Worm (Caenorhabditis elegans) whole organism, L3 larva: ENCODE data around the gene pigc-1.
A peak's percentile ranks its signal among the peaks of the same experiment; 100 is the strongest.

Experiments used
- R02D3.7 ChIP-seq: fragments of 150-350 bp; optimal IDR thresholded peaks from 2 replicates; lab custom pipeline; 2014; ENCODE audit warnings: missing biosample characterization, missing genetic modification characterization
- ZK546.5 ChIP-seq: sonication (generic microtip); optimal IDR thresholded peaks from 2 replicates; lab custom pipeline; 2017; ENCODE audit warnings: missing biosample characterization, missing genetic modification characterization
- ama-1 ChIP-seq: fragments of 150-350 bp; optimal IDR thresholded peaks from 2 replicates; lab custom pipeline; 2018
- ceh-16 ChIP-seq: sonication (generic microtip); optimal IDR thresholded peaks from 2 replicates; lab custom pipeline; 2017; ENCODE audit warnings: missing biosample characterization, missing genetic modification characterization
- ceh-28 ChIP-seq: fragments of 150-350 bp; optimal IDR thresholded peaks from 2 replicates; lab custom pipeline; 2014; ENCODE audit warnings: missing biosample characterization, missing genetic modification reagents, missing genetic modification characterization
- ceh-9 ChIP-seq: sonication (generic microtip); optimal IDR thresholded peaks from 2 replicates; lab custom pipeline; 2018; ENCODE audit warnings: missing biosample characterization, missing genetic modification characterization
- daf-12 ChIP-seq: fragments of 150-350 bp; optimal IDR thresholded peaks from 2 replicates; lab custom pipeline; 2014; ENCODE audit warnings: missing biosample characterization, missing genetic modification reagents, missing genetic modification characterization
- egl-27 ChIP-seq: sonication (generic microtip); optimal IDR thresholded peaks from 4 replicates; lab custom pipeline; 2017; ENCODE audit warnings: missing biosample characterization, missing genetic modification reagents, missing genetic modification characterization
- elt-1 ChIP-seq: fragments of 150-350 bp; optimal IDR thresholded peaks from 2 replicates; lab custom pipeline; 2014; ENCODE audit warnings: missing biosample characterization, missing genetic modification characterization
- elt-2 ChIP-seq: sonication (generic microtip); optimal IDR thresholded peaks from 2 replicates; lab custom pipeline; 2016; ENCODE audit warnings: missing genetic modification reagents, mild to moderate bottlenecking, missing genetic modification characterization, missing compliant biosample characterization
- elt-3 ChIP-seq, 3 experiments: fragments of 150-350 bp in 1 of 3; sonication (generic microtip) in 2 of 3; optimal IDR thresholded peaks; 2 replicates in 2 of 3; 4 replicates in 1 of 3; lab custom pipeline; 2014 to 2017; ENCODE audit warnings: missing biosample characterization in 3 of 3, missing genetic modification characterization in 3 of 3
- eor-1 ChIP-seq, 2 experiments: fragments of 150-350 bp; optimal IDR thresholded peaks; 2 replicates each; lab custom pipeline; 2014 to 2018; ENCODE audit warnings: missing biosample characterization in 2 of 2, missing genetic modification characterization in 2 of 2
- fkh-2 ChIP-seq: fragments of 150-350 bp; optimal IDR thresholded peaks from 2 replicates; lab custom pipeline; 2014; ENCODE audit warnings: missing biosample characterization, missing genetic modification reagents, missing genetic modification characterization
- hmg-11 ChIP-seq: sonication (generic microtip); optimal IDR thresholded peaks from 2 replicates; lab custom pipeline; 2016; ENCODE audit warnings: missing genetic modification characterization, missing compliant biosample characterization
- jun-1 ChIP-seq: fragments of 150-350 bp; optimal IDR thresholded peaks from 2 replicates; lab custom pipeline; 2014; ENCODE audit warnings: missing biosample characterization, missing genetic modification reagents, missing genetic modification characterization
- lin-15B ChIP-seq: fragments of 150-350 bp; optimal IDR thresholded peaks from 2 replicates; lab custom pipeline; 2014; ENCODE audit warnings: missing biosample characterization, missing genetic modification characterization
- lin-39 ChIP-seq: fragments of 150-350 bp; optimal IDR thresholded peaks from 2 replicates; lab custom pipeline; 2018; ENCODE audit warnings: missing biosample characterization, missing genetic modification reagents, missing genetic modification characterization
- nfya-1 ChIP-seq: sonication (generic microtip); optimal IDR thresholded peaks from 2 replicates; lab custom pipeline; 2017; ENCODE audit warnings: missing genetic modification characterization, mild to moderate bottlenecking, missing compliant biosample characterization, antibody characterized with exemption, moderate library complexity; ENCODE audit not compliant: insufficient read depth
- nhr-11 ChIP-seq: fragments of 150-350 bp; optimal IDR thresholded peaks from 2 replicates; lab custom pipeline; 2014; ENCODE audit warnings: missing biosample characterization, missing genetic modification characterization
- nhr-23 ChIP-seq: fragments of 150-350 bp; optimal IDR thresholded peaks from 2 replicates; lab custom pipeline; 2014; ENCODE audit warnings: missing biosample characterization, missing genetic modification reagents, missing genetic modification characterization
- nhr-25 ChIP-seq: sonication (generic microtip); optimal IDR thresholded peaks from 2 replicates; lab custom pipeline; 2017; ENCODE audit warnings: missing biosample characterization, missing genetic modification characterization
- nhr-28 ChIP-seq: fragments of 150-350 bp; optimal IDR thresholded peaks from 2 replicates; lab custom pipeline; 2014; ENCODE audit warnings: missing biosample characterization, missing genetic modification characterization
- nhr-43 ChIP-seq: sonication (generic microtip); optimal IDR thresholded peaks from 2 replicates; lab custom pipeline; 2016; ENCODE audit warnings: mild to moderate bottlenecking, missing genetic modification characterization, missing compliant biosample characterization; ENCODE audit not compliant: poor library complexity, severe bottlenecking
- nhr-76 ChIP-seq: fragments of 150-350 bp; sonication (generic microtip); optimal IDR thresholded peaks from 5 replicates; lab custom pipeline; 2014; ENCODE audit warnings: missing biosample characterization, missing genetic modification characterization
- nhr-77 ChIP-seq: fragments of 150-350 bp; optimal IDR thresholded peaks from 2 replicates; lab custom pipeline; 2014; ENCODE audit warnings: missing biosample characterization, missing genetic modification characterization
- pha-4 ChIP-seq: fragments of 150-350 bp; optimal IDR thresholded peaks from 2 replicates; lab custom pipeline; 2014; ENCODE audit warnings: missing biosample characterization, missing genetic modification reagents, missing genetic modification characterization
- pqm-1 ChIP-seq: fragments of 150-350 bp; optimal IDR thresholded peaks from 2 replicates; lab custom pipeline; 2017; ENCODE audit warnings: missing biosample characterization, missing genetic modification characterization, inconsistent platforms
- sea-2 ChIP-seq: fragments of 150-350 bp; sonication (generic microtip); optimal IDR thresholded peaks from 4 replicates; lab custom pipeline; 2014; ENCODE audit warnings: missing biosample characterization, missing genetic modification reagents, missing genetic modification characterization
- skn-1 ChIP-seq: fragments of 150-350 bp; optimal IDR thresholded peaks from 2 replicates; lab custom pipeline; 2014; ENCODE audit warnings: missing biosample characterization, missing genetic modification characterization
- snpc-4 ChIP-seq: fragments of 150-350 bp; optimal IDR thresholded peaks from 2 replicates; lab custom pipeline; 2014; ENCODE audit warnings: missing biosample characterization, missing genetic modification characterization
- tbx-2 ChIP-seq: sonication (generic microtip); optimal IDR thresholded peaks from 2 replicates; lab custom pipeline; 2016; ENCODE audit warnings: mild to moderate bottlenecking, missing genetic modification characterization, missing compliant biosample characterization
- unc-62 ChIP-seq: fragments of 150-350 bp; sonication (generic microtip); optimal IDR thresholded peaks from 4 replicates; lab custom pipeline; 2014; ENCODE audit warnings: missing biosample characterization, missing genetic modification reagents, missing genetic modification characterization
- ztf-11 ChIP-seq: fragments of 150-350 bp; optimal IDR thresholded peaks from 2 replicates; lab custom pipeline; 2014; ENCODE audit warnings: missing biosample characterization, missing genetic modification characterization
- ztf-4 ChIP-seq: fragments of 150-350 bp; optimal IDR thresholded peaks from 2 replicates; lab custom pipeline; 2014; ENCODE audit warnings: missing biosample characterization, missing genetic modification characterization

The pigc-1 gene

DNA sequence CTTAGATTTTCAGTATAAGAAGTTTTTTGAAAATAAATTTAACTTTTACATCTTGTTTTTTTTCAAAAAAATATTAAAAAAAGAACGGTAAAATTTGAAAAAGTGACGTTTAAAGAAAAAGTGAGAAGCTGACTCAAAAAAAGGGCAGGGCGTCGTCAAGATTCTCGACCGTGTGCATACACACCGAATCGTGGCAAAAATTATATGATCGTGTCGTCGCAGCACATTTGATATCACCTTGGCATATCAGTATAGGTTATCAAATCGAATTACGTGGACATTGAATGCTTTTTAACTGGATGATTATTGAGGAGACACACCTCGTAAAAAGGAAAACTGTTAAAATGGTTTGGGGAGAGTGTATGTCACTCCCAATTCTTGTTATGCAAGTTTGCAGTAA, 9.9 kb downstream of the pigc-1 start:
- TF ChIP-seq lin-39 (no peak), pqm-1 (peak; percentile 57), elt-2 (peak; percentile 93)

DNA sequence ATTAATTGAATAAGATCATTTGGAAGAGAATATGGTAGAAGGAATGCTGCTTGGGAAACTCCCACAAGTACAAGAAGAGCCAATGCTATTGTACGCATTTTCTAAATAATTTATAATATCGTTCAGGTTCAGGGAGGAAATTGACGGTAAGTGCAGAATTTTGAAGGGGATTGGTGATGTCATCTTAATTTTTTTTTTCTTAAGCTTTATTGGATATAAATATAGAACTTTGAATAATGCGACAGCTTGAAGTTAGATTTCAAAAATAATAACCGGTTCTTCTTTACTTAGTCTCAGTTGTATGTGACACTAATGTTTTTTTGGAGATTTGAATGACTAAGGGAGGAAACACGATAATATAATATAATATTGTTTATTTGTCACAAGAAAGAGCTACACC, 12.2 kb downstream of the pigc-1 start, which contains the start of gene nspg-7.1:
Gene nspg-7.1 (minus strand): TSS at position 101 of the 400 bp plus-strand sequence.
- TF ChIP-seq ceh-16 (tag; lab: Kevin White, UChicago): no peak
- TF ChIP-seq elt-2: no peak
- no peak for TF ChIP-seq ceh-9 (tag; lab: Kevin White, UChicago)
- TF ChIP-seq nhr-11 (tag; lab: Kevin White, UChicago): no peak
- no peak for TF ChIP-seq unc-62 (GFP tag; lab: Kevin White, UChicago)
- TF ChIP-seq lin-15B: no peak
- TF ChIP-seq ztf-4: no peak
- TF ChIP-seq elt-3 (tag; optimal IDR thresholded peaks at IDR 0.05; lab: Kevin White, UChicago): no peak
- TF ChIP-seq nfya-1: no peak
- TF ChIP-seq tbx-2 (tag; lab: Kevin White, UChicago): no peak
- no peak for TF ChIP-seq ZK546.5
- TF ChIP-seq snpc-4 (tag; lab: Kevin White, UChicago): no peak
- TF ChIP-seq eor-1 (tag; optimal IDR thresholded peaks at IDR 0.05; lab: Kevin White, UChicago): no peak
- no peak for TF ChIP-seq skn-1 (tag; lab: Kevin White, UChicago)
- TF ChIP-seq nhr-76 (tag; lab: Kevin White, UChicago): no peak
- TF ChIP-seq daf-12 (tag; lab: Kevin White, UChicago): no peak
- TF ChIP-seq, all 47 proteins: peak for 0

DNA sequence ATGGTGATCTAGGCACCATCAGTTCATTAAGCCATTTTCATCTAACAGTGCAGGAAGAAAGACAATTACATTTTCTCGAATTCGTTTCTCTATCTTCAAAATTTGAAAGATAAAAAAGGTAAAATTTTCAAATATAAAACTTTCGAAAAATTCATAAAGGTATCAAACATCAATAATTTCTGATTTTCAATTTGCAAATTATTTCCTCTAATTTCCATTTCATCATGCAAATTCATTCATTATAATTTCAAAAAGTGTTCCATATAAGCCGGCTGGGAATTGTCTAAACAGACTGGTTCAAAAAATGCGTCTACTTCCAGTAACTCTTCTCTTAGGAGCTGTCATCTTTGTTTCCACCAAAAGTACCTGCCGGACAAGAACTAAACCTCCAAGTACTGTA, 15.2 kb downstream of the pigc-1 start, which contains the start of gene clec-183:
Gene clec-183 (plus strand): TSS at position 301 of the 400 bp plus-strand sequence.
- TF ChIP-seq sea-2 (GFP tag; lab: Kevin White, UChicago) (no peak), ztf-4 (no peak), ztf-11 (tag; lab: Kevin White, UChicago) (no peak), nhr-28 (tag; lab: Kevin White, UChicago) (no peak), jun-1 (tag; lab: Kevin White, UChicago) (no peak), fkh-2 (no peak), ceh-28 (no peak), R02D3.7 (no peak), nhr-43 (no peak)

DNA sequence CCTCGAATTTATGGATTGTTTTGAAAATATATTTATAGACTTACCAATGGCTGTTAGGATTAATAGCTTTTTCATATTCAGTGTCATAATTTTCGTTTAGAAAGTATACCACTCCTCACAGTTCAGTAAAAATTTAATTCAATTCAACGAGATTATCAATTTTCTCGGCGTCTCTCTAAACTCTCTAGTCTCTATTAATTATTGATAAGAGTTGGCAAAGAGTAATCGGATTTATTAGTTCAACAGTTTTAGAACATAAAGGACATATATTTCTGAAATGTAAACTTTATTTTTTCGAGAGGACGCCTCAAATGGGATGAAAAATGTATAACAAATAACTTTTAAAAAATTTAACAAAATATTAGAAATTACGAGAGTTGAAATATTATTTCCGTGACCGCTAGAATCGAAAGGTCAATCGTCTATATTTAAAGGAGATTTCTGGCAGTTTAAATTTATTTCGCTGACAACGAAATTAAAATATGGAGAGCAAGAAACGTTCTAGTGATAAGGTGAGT, 18.9 kb downstream of the pigc-1 start, which contains the start of the genes nspg-11 and F49C12.15:
Gene nspg-11 (minus strand): TSS at position 101 of the 518 bp plus-strand sequence.
Gene F49C12.15 (plus strand): TSS at position 468 of the 518 bp plus-strand sequence.
- TF ChIP-seq nhr-77 (no peak), elt-2 (peak; percentile 10), ceh-28 (no peak)

DNA sequence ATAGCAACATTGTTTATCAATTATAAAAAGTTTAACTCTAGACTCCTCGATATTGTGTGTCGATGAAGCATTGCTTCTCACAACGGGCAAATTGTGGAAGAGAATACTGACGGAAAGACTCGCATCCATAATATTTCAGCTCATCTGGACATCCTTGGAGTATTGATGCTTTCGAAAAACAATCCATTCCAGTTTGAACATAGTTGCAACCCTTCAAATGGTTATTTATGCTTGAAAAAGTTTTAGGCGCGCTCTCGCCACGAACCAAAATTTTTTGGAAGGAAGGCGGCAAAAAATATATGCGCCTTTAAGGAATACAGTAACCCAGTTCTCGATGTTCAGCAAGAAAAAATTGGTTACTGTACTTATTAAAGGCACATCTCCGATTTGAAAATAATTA, 20.5 kb downstream of the pigc-1 start:
- TF ChIP-seq fkh-2 (no peak), ceh-9 (tag; lab: Kevin White, UChicago) (no peak), nhr-43 (peak; percentile 43), unc-62 (GFP tag; lab: Kevin White, UChicago) (no peak), nhr-77 (no peak), tbx-2 (tag; lab: Kevin White, UChicago) (peak; percentile 2), elt-2 (peak; percentile 20), ama-1 (lab: Kevin White, UChicago) (peak; percentile 58)
- TF ChIP-seq, all 47 proteins: peak for 4

DNA sequence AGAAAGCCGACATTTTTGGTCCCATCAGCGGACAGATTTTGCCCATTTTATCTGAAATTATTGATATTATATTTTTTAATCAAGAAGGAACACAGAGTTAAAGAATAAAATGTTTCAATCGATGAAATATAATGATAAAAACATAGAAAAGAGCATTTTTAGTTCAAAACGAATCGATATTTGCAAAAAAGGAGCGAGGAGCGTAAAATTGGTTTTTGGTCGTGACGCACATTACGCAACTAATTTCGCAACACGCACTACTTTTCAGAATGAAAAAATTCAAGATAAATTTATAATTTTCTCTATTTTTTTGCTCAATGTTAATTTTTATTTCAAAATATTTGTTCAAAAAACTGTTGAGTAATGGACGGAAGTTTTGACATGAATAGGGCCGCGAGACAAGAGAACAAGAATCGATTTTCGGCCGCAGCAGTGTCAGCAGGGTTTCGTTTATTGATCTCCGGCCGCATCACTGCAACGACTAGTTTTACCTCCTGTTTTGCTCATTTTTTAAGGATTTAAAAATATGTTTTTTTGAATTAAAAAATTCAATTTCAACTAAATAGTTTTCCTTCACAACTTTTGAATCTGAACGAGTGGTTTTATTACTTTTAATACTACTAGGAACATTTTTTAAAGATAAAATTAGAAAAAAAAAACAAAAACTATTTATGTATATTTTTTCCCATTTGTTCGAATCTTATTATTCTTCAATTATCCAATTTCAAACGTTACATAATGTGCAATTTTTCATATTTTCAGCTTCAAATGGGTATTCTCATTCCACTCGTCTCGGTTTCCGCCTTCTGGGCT, 21.7 kb downstream of the pigc-1 start, which contains the start of the genes F49C12.12 and vha-17:
Gene F49C12.12 (minus strand): TSS at position 51 of the 813 bp plus-strand sequence.
Gene vha-17 (plus strand): TSS at position 763 of the 813 bp plus-strand sequence.
- TF ChIP-seq nhr-43 (no peak), ama-1 (lab: Kevin White, UChicago) (no peak), hmg-11 (tag; lab: Kevin White, UChicago) (peak; percentile 0), snpc-4 (tag; lab: Kevin White, UChicago) (peak; percentile 29), ceh-28 (peak; percentile 38), nhr-23 (tag; lab: Kevin White, UChicago) (peak; percentile 9), nfya-1 (peak; percentile 54), egl-27 (tag; lab: Kevin White, UChicago) (no peak), lin-15B (peak; percentile 9), elt-2 (peak; percentile 43), jun-1 (tag; lab: Kevin White, UChicago) (peak; percentile 1), nhr-25 (tag; lab: Kevin White, UChicago) (no peak), skn-1 (tag; lab: Kevin White, UChicago) (peak; percentile 5), pha-4 (tag; lab: Kevin White, UChicago) (peak; percentile 22), elt-1 (tag; lab: Kevin White, UChicago) (no peak)
